Fruit fly (Drosophila melanogaster) whole organism, larva: ENCODE results near the gene CG33124.

Experiments
- noc ChIP-seq: fragments of 200-800 bp; sonication (Bioruptor generic); optimal IDR thresholded peaks from 3 replicates; lab custom pipeline; 2019; ENCODE audit warnings: missing biosample characterization, mild to moderate bottlenecking, missing genetic modification characterization, moderate library complexity

CG33124 gene

dm6 chr2L:2168894-2169456, 39.9 kb downstream of the CG33124 start:
- TF ChIP-seq noc, result no peak

dm6 chr2L:2168184-2168893, 40.6 kb downstream of the CG33124 start:
- peak; percentile 9 for TF ChIP-seq noc

dm6 chr2L:2166958-2167707, 41.8 kb downstream of the CG33124 start:
- no peak for TF ChIP-seq noc

dm6 chr2L:2165864-2166263, 43.0 kb downstream of the CG33124 start:
- peak; percentile 67 for TF ChIP-seq noc

dm6 chr2L:2165238-2165577, 43.7 kb downstream of the CG33124 start:
- TF ChIP-seq noc, result no peak

- no peak for TF ChIP-seq noc
Measured at dm6 chr2L:2164520-2165237, 44.2 kb downstream of the CG33124 start.

dm6 chr2L:2163568-2163953, 45.3 kb downstream of the CG33124 start:
- peak; percentile 68 for TF ChIP-seq noc

dm6 chr2L:2162729-2163567, 46.0 kb downstream of the CG33124 start:
- no peak for TF ChIP-seq noc

dm6 chr2L:2162281-2162680, 46.6 kb downstream of the CG33124 start:
- TF ChIP-seq noc, result no peak

- TF ChIP-seq noc, result peak; percentile 24
Measured at dm6 chr2L:2161244-2162243, 47.4 kb downstream of the CG33124 start.
